Worm (Caenorhabditis elegans) whole organism, early embryonic: ENCODE data around the gene gta-1.

ENCODE experiments used
- ama-1 ChIP-seq: fragments of 150-350 bp; optimal IDR thresholded peaks from 2 replicates; lab custom pipeline; 2014
- ceh-13 ChIP-seq: fragments of 200-800 bp; sonication (Bioruptor generic); optimal IDR thresholded peaks from 2 replicates; lab custom pipeline; 2018; ENCODE audit warnings: mild to moderate bottlenecking, missing genetic modification characterization, missing compliant biosample characterization
- ets-7 ChIP-seq: sonication (generic microtip); optimal IDR thresholded peaks from 2 replicates; lab custom pipeline; 2016; ENCODE audit warnings: missing genotype, missing genetic modification characterization, missing compliant biosample characterization
- hmbx-1 ChIP-seq: sonication (generic microtip); optimal IDR thresholded peaks from 2 replicates; lab custom pipeline; 2016; ENCODE audit warnings: mild to moderate bottlenecking, missing genetic modification characterization, missing compliant biosample characterization
- hmg-4 ChIP-seq: fragments of 200-800 bp; sonication (Bioruptor generic); optimal IDR thresholded peaks from 2 replicates; lab custom pipeline; 2018; ENCODE audit warnings: mild to moderate bottlenecking, missing genetic modification characterization, missing compliant biosample characterization
- tbx-11 ChIP-seq: fragments of 200-800 bp; sonication (Bioruptor generic); IDR thresholded peaks from 2 replicates; pipeline ENCODE4 v1.3.6; 2022; ENCODE audit warnings: missing genetic modification characterization, missing compliant biosample characterization
- tra-4 ChIP-seq: sonication (generic microtip); optimal IDR thresholded peaks from 2 replicates; lab custom pipeline; 2017; ENCODE audit warnings: missing genetic modification characterization, missing compliant biosample characterization

- no peak for TF ChIP-seq ets-7 (tag; lab: Kevin White, UChicago)
- no peak for TF ChIP-seq ama-1 (lab: Kevin White, UChicago)
- no peak for TF ChIP-seq hmg-4 (GFP tag; lab: Kevin White, UChicago)
- no peak for TF ChIP-seq ceh-13
- no peak for TF ChIP-seq tra-4 (tag; lab: Kevin White, UChicago)
- no peak for TF ChIP-seq hmbx-1 (tag; lab: Kevin White, UChicago)
- TF ChIP-seq tbx-11 (GFP tag; lab: Robert Waterston, UW) = no peak
Measured at ce11 chrIV:10144487-10144886, 36.0 kb upstream of the gta-1 start.
